Worm (Caenorhabditis elegans) whole organism, L2 larva: ENCODE measurements around the gene nhr-146.
"Not testable (repeated sequence)": the region's sequence is repeated elsewhere in the genome, so short reads cannot be mapped to it uniquely, and the experiment has no call there.

Source experiments
- ceh-82 ChIP-seq: fragments of 150-350 bp; optimal IDR thresholded peaks from 2 replicates; lab custom pipeline; 2014; ENCODE audit warnings: missing biosample characterization, missing genetic modification characterization
- nhr-12 ChIP-seq: fragments of 150-350 bp; optimal IDR thresholded peaks from 2 replicates; lab custom pipeline; 2014; ENCODE audit warnings: missing biosample characterization, missing genetic modification characterization
- nhr-129 ChIP-seq: fragments of 150-350 bp; optimal IDR thresholded peaks from 2 replicates; lab custom pipeline; 2014; ENCODE audit warnings: missing biosample characterization, missing genetic modification characterization
- nhr-237 ChIP-seq: fragments of 150-350 bp; optimal IDR thresholded peaks from 2 replicates; lab custom pipeline; 2014; ENCODE audit warnings: missing biosample characterization, missing genetic modification characterization

DNA sequence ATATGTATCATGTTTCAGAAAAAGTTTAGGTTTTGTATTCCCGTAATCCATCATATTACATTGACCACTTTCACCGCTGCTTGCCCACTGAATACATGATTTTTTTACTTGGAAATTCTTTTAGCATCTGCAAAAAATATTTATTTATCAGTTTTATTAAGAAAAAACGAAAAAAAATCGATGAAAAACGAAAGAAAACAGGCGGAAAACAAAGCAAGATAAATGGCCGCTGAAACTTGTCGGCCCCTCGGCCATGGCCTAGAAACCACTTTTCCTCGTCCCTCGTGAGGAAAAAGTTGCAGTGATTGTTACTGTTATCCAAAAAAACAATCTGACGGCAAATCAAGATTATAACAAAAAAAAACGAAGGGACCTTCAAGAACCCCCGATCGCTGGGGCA lies 16.6 kb upstream of the nhr-146 start, which contains the start of gene dsl-3:
- not testable (repeated sequence) for TF ChIP-seq ceh-82 (tag; lab: Kevin White, UChicago); nhr-12 (tag; lab: Kevin White, UChicago); nhr-237; nhr-129 (tag; lab: Kevin White, UChicago)
